Fruit fly (Drosophila melanogaster) whole organism, embryonic: Measurements from ENCODE around the gene CG10214.
A peak's percentile ranks its signal among the peaks of the same experiment; 100 is the strongest.

Source experiments
- ATbp ChIP-seq: fragments of 200-800 bp; sonication (Bioruptor generic); optimal IDR thresholded peaks from 2 replicates; lab custom pipeline; 2017; ENCODE audit warnings: missing biosample characterization, mild to moderate bottlenecking, missing genetic modification characterization, missing genetic modification reagents
- Asciz ChIP-seq: fragments of 200-800 bp; sonication (Bioruptor generic); optimal IDR thresholded peaks from 2 replicates; lab custom pipeline; 2017; ENCODE audit warnings: missing biosample characterization, mild to moderate bottlenecking, missing genetic modification characterization, missing genetic modification reagents
- BtbVII ChIP-seq: fragments of 200-800 bp; sonication (Bioruptor generic); optimal IDR thresholded peaks from 3 replicates; lab custom pipeline; 2017; ENCODE audit warnings: missing biosample characterization, mild to moderate bottlenecking, missing genetic modification characterization
- CG10543 ChIP-seq: fragments of 200-800 bp; sonication (Bioruptor generic); optimal IDR thresholded peaks from 3 replicates; lab custom pipeline; 2017; ENCODE audit warnings: missing biosample characterization, mild to moderate bottlenecking, missing genetic modification characterization, moderate library complexity
- CG12071 ChIP-seq: fragments of 200-800 bp; sonication (Bioruptor generic); optimal IDR thresholded peaks from 3 replicates; lab custom pipeline; 2018; ENCODE audit warnings: missing biosample characterization, mild to moderate bottlenecking, missing genetic modification characterization
- CG12299 ChIP-seq: fragments of 200-800 bp; sonication (Bioruptor generic); optimal IDR thresholded peaks from 2 replicates; lab custom pipeline; 2018; ENCODE audit warnings: missing biosample characterization, mild to moderate bottlenecking, missing genetic modification characterization
- CG1233 ChIP-seq: fragments of 200-800 bp; sonication (Bioruptor generic); optimal IDR thresholded peaks from 4 replicates; lab custom pipeline; 2018; ENCODE audit warnings: missing biosample characterization, mild to moderate bottlenecking, missing genetic modification characterization
- CG13287 ChIP-seq: fragments of 200-800 bp; sonication (Bioruptor generic); IDR thresholded peaks from 2 replicates; pipeline ENCODE4 v1.3.6; 2022; ENCODE audit warnings: missing biosample characterization, missing genetic modification characterization; ENCODE audit not compliant: partially characterized antibody
- CG13296 ChIP-seq: fragments of 200-800 bp; sonication (Bioruptor generic); optimal IDR thresholded peaks from 3 replicates; lab custom pipeline; 2018; ENCODE audit warnings: missing biosample characterization, mild to moderate bottlenecking, missing genetic modification characterization
- CG16815 ChIP-seq: fragments of 200-800 bp; sonication (Bioruptor generic); optimal IDR thresholded peaks from 3 replicates; lab custom pipeline; 2017; ENCODE audit warnings: missing biosample characterization, mild to moderate bottlenecking, missing genetic modification characterization
- CG2202 ChIP-seq: fragments of 200-800 bp; sonication (Bioruptor generic); optimal IDR thresholded peaks from 2 replicates; lab custom pipeline; 2018; ENCODE audit warnings: missing biosample characterization, mild to moderate bottlenecking, missing genetic modification characterization
- CG30020 ChIP-seq: fragments of 200-800 bp; optimal IDR thresholded peaks from 2 replicates; lab custom pipeline; 2019; ENCODE audit warnings: missing biosample characterization, mild to moderate bottlenecking, missing genetic modification characterization, moderate library complexity
- CG31224 ChIP-seq: fragments of 200-800 bp; sonication (Bioruptor generic); IDR thresholded peaks from 2 replicates; pipeline ENCODE4 v1.3.6; 2022; ENCODE audit warnings: missing biosample characterization, missing genetic modification characterization
- CG32532 ChIP-seq: fragments of 200-800 bp; sonication (Bioruptor generic); IDR thresholded peaks from 2 replicates; pipeline ENCODE4 v1.3.6; 2022; ENCODE audit warnings: missing biosample characterization, missing genetic modification characterization
- CG3995 ChIP-seq: fragments of 200-800 bp; sonication (Bioruptor generic); optimal IDR thresholded peaks from 3 replicates; lab custom pipeline; 2016; ENCODE audit warnings: missing biosample characterization, missing genetic modification characterization
- CG42726 ChIP-seq: fragments of 200-800 bp; sonication (Bioruptor generic); IDR thresholded peaks from 2 replicates; pipeline ENCODE4 v1.3.6; 2022; ENCODE audit warnings: missing biosample characterization, missing genetic modification characterization; ENCODE audit not compliant: partially characterized antibody
- CG5953 ChIP-seq: fragments of 200-800 bp; sonication (Bioruptor generic); IDR thresholded peaks from 2 replicates; pipeline ENCODE4 v1.3.6; 2022; ENCODE audit warnings: missing biosample characterization, missing genetic modification characterization
- CG8290 ChIP-seq, 3 experiments: fragments of 200-800 bp; sonication (Bioruptor generic); optimal IDR thresholded peaks; 2 replicates each; lab custom pipeline; 2016 to 2019; ENCODE audit warnings: missing biosample characterization in 3 of 3, missing genetic modification characterization in 3 of 3, mild to moderate bottlenecking in 2 of 3, moderate library complexity in 1 of 3
- Dip2 ChIP-seq: fragments of 200-800 bp; sonication (Bioruptor generic); IDR thresholded peaks from 2 replicates; pipeline ENCODE4 v1.3.6; 2022; ENCODE audit warnings: missing biosample characterization, missing genetic modification characterization
- Dll ChIP-seq: fragments of 200-800 bp; sonication (Bioruptor generic); IDR thresholded peaks from 4 replicates; pipeline ENCODE4 v1.3.6; 2022; ENCODE audit warnings: missing biosample characterization, missing genetic modification characterization; ENCODE audit not compliant: partially characterized antibody
- Fer3 ChIP-seq: fragments of 200-800 bp; sonication (Bioruptor generic); optimal IDR thresholded peaks from 2 replicates; lab custom pipeline; 2018; ENCODE audit warnings: missing biosample characterization, mild to moderate bottlenecking, missing genetic modification characterization, moderate library complexity
- Hey ChIP-seq: fragments of 200-800 bp; sonication (Bioruptor generic); optimal IDR thresholded peaks from 3 replicates; lab custom pipeline; 2018; ENCODE audit warnings: missing biosample characterization, mild to moderate bottlenecking, missing genetic modification characterization
- MBD-R2 ChIP-seq: fragments of 200-800 bp; sonication (Bioruptor generic); IDR thresholded peaks from 2 replicates; pipeline ENCODE4 v1.3.6; 2022; ENCODE audit warnings: missing biosample characterization, missing genetic modification characterization
- MESR4 ChIP-seq: fragments of 200-800 bp; sonication (Bioruptor generic); optimal IDR thresholded peaks from 2 replicates; lab custom pipeline; 2018; ENCODE audit warnings: missing biosample characterization, mild to moderate bottlenecking, missing genetic modification characterization, moderate library complexity
- Med ChIP-seq: fragments of 200-800 bp; sonication (Bioruptor generic); peaks from one replicate; lab custom pipeline; 2016; ENCODE audit warnings: missing biosample characterization, missing genetic modification characterization, mild to moderate bottlenecking, inconsistent platforms, moderate library complexity
- NFAT ChIP-seq: fragments of 200-800 bp; sonication (Bioruptor generic); IDR thresholded peaks from 2 replicates; pipeline ENCODE4 v1.3.6; 2022; ENCODE audit warnings: missing biosample characterization, missing genetic modification characterization
- Neu2 ChIP-seq: fragments of 200-800 bp; sonication (Bioruptor generic); optimal IDR thresholded peaks from 3 replicates; lab custom pipeline; 2016; ENCODE audit warnings: missing biosample characterization, missing genetic modification characterization, borderline replicate concordance
- Pdp1 ChIP-seq, 2 experiments: fragments of 200-800 bp; sonication (Bioruptor generic); optimal IDR thresholded peaks; 3 replicates each; lab custom pipeline; 2016; ENCODE audit warnings: missing biosample characterization in 2 of 2, missing genetic modification characterization in 2 of 2, mild to moderate bottlenecking in 1 of 2, moderate library complexity in 1 of 2
- Sox100B ChIP-seq: fragments of 200-800 bp; sonication (Bioruptor generic); optimal IDR thresholded peaks from 3 replicates; lab custom pipeline; 2018; ENCODE audit warnings: missing biosample characterization, mild to moderate bottlenecking, missing genetic modification characterization
- abd-A ChIP-seq: fragments of 200-800 bp; sonication (Bioruptor generic); optimal IDR thresholded peaks from 3 replicates; lab custom pipeline; 2019; ENCODE audit warnings: missing biosample characterization, mild to moderate bottlenecking, missing genetic modification characterization, moderate library complexity
- ara ChIP-seq: fragments of 200-800 bp; sonication (Bioruptor generic); IDR thresholded peaks from 2 replicates; pipeline ENCODE4 v1.3.6; 2022; ENCODE audit warnings: missing biosample characterization, missing genetic modification characterization
- cg ChIP-seq: fragments of 200-800 bp; sonication (Bioruptor generic); optimal IDR thresholded peaks from 3 replicates; lab custom pipeline; 2019; ENCODE audit warnings: missing biosample characterization, mild to moderate bottlenecking, missing genetic modification characterization, moderate library complexity
- ci ChIP-seq: fragments of 200-800 bp; sonication (Bioruptor generic); IDR thresholded peaks from 3 replicates; pipeline ENCODE4 v1.3.6; 2022; ENCODE audit warnings: missing biosample characterization, missing genetic modification characterization
- cwo ChIP-seq: fragments of 200-800 bp; sonication (Bioruptor generic); optimal IDR thresholded peaks from 3 replicates; lab custom pipeline; 2017; ENCODE audit warnings: missing biosample characterization, missing genetic modification characterization, mild to moderate bottlenecking, moderate library complexity, missing genetic modification reagents
- gro ChIP-seq: fragments of 200-800 bp; sonication (Bioruptor generic); optimal IDR thresholded peaks from 2 replicates; lab custom pipeline; 2016; ENCODE audit warnings: missing biosample characterization, missing genetic modification characterization
- lab ChIP-seq: fragments of 200-800 bp; sonication (Bioruptor generic); optimal IDR thresholded peaks from 3 replicates; lab custom pipeline; 2017; ENCODE audit warnings: missing biosample characterization, missing genetic modification characterization, mild to moderate bottlenecking, moderate library complexity, missing genetic modification reagents
- lbe ChIP-seq: fragments of 200-800 bp; sonication (Bioruptor generic); optimal IDR thresholded peaks from 2 replicates; lab custom pipeline; 2016; ENCODE audit warnings: missing biosample characterization, mild to moderate bottlenecking, missing genetic modification characterization
- mirr ChIP-seq: fragments of 200-800 bp; sonication (Bioruptor generic); optimal IDR thresholded peaks from 3 replicates; lab custom pipeline; 2018; ENCODE audit warnings: missing biosample characterization, mild to moderate bottlenecking, missing genetic modification characterization
- org-1 ChIP-seq: fragments of 200-800 bp; sonication (Bioruptor generic); optimal IDR thresholded peaks from 2 replicates; lab custom pipeline; 2017; ENCODE audit warnings: missing biosample characterization, missing genetic modification characterization
- sc ChIP-seq, 3 experiments: fragments of >200 bp in 2 of 3; fragments of 200-800 bp in 1 of 3; sonication (Bioruptor generic) in 1 of 3; optimal IDR thresholded peaks; 2 replicates in 2 of 3; 3 replicates in 1 of 3; lab custom pipeline; 2017; ENCODE audit warnings: mild to moderate bottlenecking in 1 of 3, missing biosample characterization in 1 of 3, missing genetic modification characterization in 1 of 3, missing genetic modification reagents in 1 of 3
- schlank ChIP-seq: fragments of 200-800 bp; sonication (Bioruptor generic); optimal IDR thresholded peaks from 2 replicates; lab custom pipeline; 2018; ENCODE audit warnings: missing biosample characterization, mild to moderate bottlenecking, missing genetic modification characterization
- scrt ChIP-seq: fragments of 200-800 bp; sonication (Bioruptor generic); optimal IDR thresholded peaks from 2 replicates; lab custom pipeline; 2018; ENCODE audit warnings: missing biosample characterization, mild to moderate bottlenecking, missing genetic modification characterization, moderate library complexity
- sd ChIP-seq: fragments of 200-800 bp; sonication (Bioruptor generic); optimal IDR thresholded peaks from 3 replicates; lab custom pipeline; 2018; ENCODE audit warnings: missing biosample characterization, mild to moderate bottlenecking, missing genetic modification characterization, moderate library complexity
- sens ChIP-seq: fragments of 200-800 bp; sonication (Bioruptor generic); peaks from one replicate; lab custom pipeline; 2016; ENCODE audit warnings: missing biosample characterization, missing genetic modification characterization
- so ChIP-seq: fragments of 200-800 bp; sonication (Bioruptor generic); IDR thresholded peaks from 3 replicates; pipeline ENCODE4 v1.3.6; 2022; ENCODE audit warnings: missing biosample characterization, missing genetic modification characterization
- vvl ChIP-seq: fragments of 200-800 bp; sonication (Bioruptor generic); IDR thresholded peaks from 2 replicates; pipeline ENCODE4 v1.3.6; 2022; ENCODE audit warnings: missing biosample characterization, missing genetic modification characterization
- wek ChIP-seq: fragments of 200-800 bp; sonication (Bioruptor generic); optimal IDR thresholded peaks from 3 replicates; lab custom pipeline; 2018; ENCODE audit warnings: missing biosample characterization, mild to moderate bottlenecking, missing genetic modification characterization, moderate library complexity

Gene CG10214

dm6 chr3R:23725711-23726349, 41.5 kb downstream of the CG10214 start (continued):
- TF ChIP-seq CG5953 (GFP tag; lab: Robert Waterston, UW) (no peak), vvl (peak; percentile 46; the same call in 1 of the 2 replicates), cg (GFP tag; lab: Kevin White, UChicago) (peak; percentile 44), CG1233 (peak; percentile 21), ATbp (GFP tag; lab: Kevin White, UChicago) (peak; percentile 39), Med (peak; percentile 72), abd-A (tag; lab: Kevin White, UChicago) (peak; percentile 71), CG16815 (GFP tag; lab: Kevin White, UChicago) (no peak), cwo (peak; percentile 49), scrt (GFP tag; lab: Kevin White, UChicago) (peak; percentile 19), Neu2 (no peak), CG30020 (tag; lab: Kevin White, UChicago) (no peak), lab (peak; percentile 68), Fer3 (tag; lab: Kevin White, UChicago) (peak; percentile 30), sens (GFP tag; lab: Kevin White, UChicago) (peak; percentile 66), Dip2 (GFP tag; lab: Robert Waterston, UW) (no peak), CG13287 (GFP tag; lab: Robert Waterston, UW) (0 out of 2 replicates have a peak, but pooled peaks have one; percentile 7), NFAT (GFP tag; lab: Robert Waterston, UW) (no peak), CG12071 (GFP tag; lab: Kevin White, UChicago) (peak; percentile 52), sc (optimal IDR thresholded peaks at IDR 0.05; lab: Kevin White, UChicago) (no peak), sc (GFP tag; optimal IDR thresholded peaks at IDR 0.05; lab: Kevin White, UChicago) (peak; percentile 1), ci (GFP tag; lab: Robert Waterston, UW) (peak; percentile 50; the same call in 2 of the 3 replicates), Asciz (peak; percentile 45), ara (GFP tag; lab: Robert Waterston, UW) (no peak), BtbVII (GFP tag; lab: Kevin White, UChicago) (peak; percentile 50), Pdp1 (GFP tag; optimal IDR thresholded peaks at IDR 0.05; lab: Kevin White, UChicago) (peak in 1 of 2 experiments; percentile 51), CG2202 (tag; lab: Kevin White, UChicago) (no peak), MESR4 (no peak), schlank (tag; lab: Kevin White, UChicago) (no peak), CG42726 (peak; percentile 19; the same call in 1 of the 2 replicates), sd (tag; lab: Kevin White, UChicago) (peak; percentile 61), CG10543 (peak; percentile 86), gro (GFP tag; lab: Kevin White, UChicago) (no peak), CG3995 (GFP tag; lab: Kevin White, UChicago) (no peak), Dll (GFP tag; lab: Robert Waterston, UW) (no peak), CG8290 (GFP tag; optimal IDR thresholded peaks at IDR 0.05; lab: Kevin White, UChicago) (no peak), CG8290 (tag; optimal IDR thresholded peaks at IDR 0.05; lab: Kevin White, UChicago) (peak in 1 of 2 experiments; percentile 65), CG32532 (no peak), org-1 (GFP tag; lab: Kevin White, UChicago) (peak; percentile 14), CG31224 (GFP tag; lab: Robert Waterston, UW) (peak; percentile 100), wek (GFP tag; lab: Kevin White, UChicago) (peak; percentile 30), CG13296 (GFP tag; lab: Kevin White, UChicago) (peak; percentile 61), Hey (tag; lab: Kevin White, UChicago) (peak; percentile 41), CG12299 (tag; lab: Kevin White, UChicago) (peak; percentile 30), lbe (GFP tag; lab: Kevin White, UChicago) (peak; percentile 17), mirr (GFP tag; lab: Kevin White, UChicago) (peak; percentile 63), so (0 out of 3 replicates have a peak, but pooled peaks have one; percentile 9), Sox100B (GFP tag; lab: Kevin White, UChicago) (peak; percentile 11), MBD-R2 (peak; percentile 20; the same call in 1 of the 2 replicates)
